Worm (Caenorhabditis elegans) whole organism, young adult: Measurements from ENCODE around the gene F38B6.7.

ENCODE experiments used
- F10E7.11 ChIP-seq: sonication (generic microtip); optimal IDR thresholded peaks from 2 replicates; lab custom pipeline; 2017; ENCODE audit warnings: mild to moderate bottlenecking, missing genetic modification characterization, moderate library complexity, missing compliant biosample characterization
- F39B2.1 ChIP-seq: fragments of 200-800 bp; sonication (Bioruptor generic); IDR thresholded peaks from 2 replicates; pipeline ENCODE4 v1.3.6; 2022; ENCODE audit warnings: missing genetic modification reagents, missing genetic modification characterization, missing compliant biosample characterization
- F52B5.7 ChIP-seq: sonication (generic microtip); optimal IDR thresholded peaks from 2 replicates; lab custom pipeline; 2016; ENCODE audit warnings: mild to moderate bottlenecking, missing genetic modification characterization, missing compliant biosample characterization
- K12H6.12 ChIP-seq: fragments of 200-800 bp; sonication (Bioruptor generic); optimal IDR thresholded peaks from 2 replicates; lab custom pipeline; 2018; ENCODE audit warnings: mild to moderate bottlenecking, missing genetic modification characterization, missing compliant biosample characterization
- Y53F4B.3 ChIP-seq: fragments of 200-800 bp; sonication (Bioruptor generic); IDR thresholded peaks from 2 replicates; pipeline ENCODE4 v1.3.6; 2022; ENCODE audit warnings: missing genetic modification reagents, missing genetic modification characterization, missing compliant biosample characterization
- bed-2 ChIP-seq: fragments of 200-800 bp; sonication (Bioruptor generic); IDR thresholded peaks from 2 replicates; pipeline ENCODE4 v1.3.6; 2022; ENCODE audit warnings: missing genetic modification reagents, missing genetic modification characterization, missing compliant biosample characterization
- ceh-91 ChIP-seq: fragments of 200-800 bp; sonication (Bioruptor generic); IDR thresholded peaks from 2 replicates; pipeline ENCODE4 v1.3.6; 2022; ENCODE audit warnings: missing genetic modification reagents, missing genetic modification characterization, missing compliant biosample characterization
- madf-3 ChIP-seq: fragments of 200-800 bp; sonication (Bioruptor generic); IDR thresholded peaks from 2 replicates; pipeline ENCODE4 v1.3.6; 2022; ENCODE audit warnings: missing genetic modification reagents, missing genetic modification characterization, missing compliant biosample characterization
- rcor-1 ChIP-seq: fragments of 200-800 bp; sonication (Bioruptor generic); IDR thresholded peaks from 2 replicates; pipeline ENCODE4 v1.3.6; 2022; ENCODE audit warnings: missing genetic modification reagents, missing genetic modification characterization, missing compliant biosample characterization
- unc-130 ChIP-seq: sonication (generic microtip); optimal IDR thresholded peaks from 2 replicates; lab custom pipeline; 2016; ENCODE audit warnings: missing genetic modification reagents, missing genetic modification characterization, missing compliant biosample characterization

- no peak for TF ChIP-seq unc-130 (GFP tag; lab: Kevin White, UChicago)
- TF ChIP-seq bed-2 (GFP tag; lab: Robert Waterston, UW): no peak
- TF ChIP-seq ceh-91: no peak
- no peak for TF ChIP-seq madf-3 (GFP tag; lab: Robert Waterston, UW)
- no peak for TF ChIP-seq Y53F4B.3 (GFP tag; lab: Robert Waterston, UW)
- TF ChIP-seq F39B2.1 (GFP tag; lab: Robert Waterston, UW): no peak
- no peak for TF ChIP-seq F52B5.7
- TF ChIP-seq F10E7.11 (tag; lab: Kevin White, UChicago): no peak
- TF ChIP-seq K12H6.12 (tag; lab: Kevin White, UChicago): no peak
- no peak for TF ChIP-seq rcor-1 (GFP tag; lab: Robert Waterston, UW)
Observed at ce11 chrX:6672519-6672918, 25.6 kb downstream of the F38B6.7 start, which contains the start of gene col-172.
